Worm (Caenorhabditis elegans) whole organism, L4/young adult: Measurements from ENCODE around the gene syg-2.

Experiments used
- W03F9.2 ChIP-seq: fragments of 150-350 bp; optimal IDR thresholded peaks from 2 replicates; lab custom pipeline; 2014; ENCODE audit warnings: missing biosample characterization, missing genetic modification characterization
- dao-5 ChIP-seq: sonication (generic microtip); optimal IDR thresholded peaks from 2 replicates; lab custom pipeline; 2016; ENCODE audit warnings: missing genotype, missing genetic modification characterization, moderate library complexity, missing compliant biosample characterization
- him-1 ChIP-seq: sonication (generic microtip); optimal IDR thresholded peaks from 2 replicates; lab custom pipeline; 2016; ENCODE audit warnings: missing genotype, missing genetic modification reagents, missing genetic modification characterization, missing compliant biosample characterization

ce11 chrX:14662460-14662859 lies 7.7 kb downstream of the syg-2 start:
- TF ChIP-seq him-1 (tag; lab: Kevin White, UChicago): no peak
- TF ChIP-seq W03F9.2 (tag; lab: Kevin White, UChicago): no peak
- no peak for TF ChIP-seq dao-5
